Worm (Caenorhabditis elegans): ENCODE data around the gene fln-2.

DNA sequence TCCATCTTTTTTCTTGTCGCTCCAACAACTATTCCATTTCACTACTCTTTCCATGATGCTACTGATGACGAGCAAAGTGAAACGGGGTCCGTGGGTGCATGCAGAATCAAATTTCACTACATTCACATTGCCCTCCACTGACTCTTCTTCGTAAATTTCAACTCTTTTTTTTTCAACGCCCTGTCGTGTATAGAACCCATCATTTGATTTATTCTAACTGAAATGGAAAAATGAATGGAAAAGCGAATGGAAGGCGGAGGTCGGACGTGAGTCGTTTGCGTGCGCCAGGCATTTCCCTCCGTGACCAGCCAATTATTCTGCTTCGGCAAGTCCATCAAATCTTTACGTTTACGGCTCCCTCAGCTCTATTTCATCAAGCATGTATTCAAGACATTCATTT is 46.4 kb downstream of the fln-2 start:
- no peak for TF ChIP-seq him-1 (tag; optimal IDR thresholded peaks at IDR 0.05)
- TF ChIP-seq W03F9.2 (tag; optimal IDR thresholded peaks at IDR 0.05), result no peak

Measured in whole organism, L4/young adult.